Worm (Caenorhabditis elegans) whole organism, mixed stage, embryonic: ENCODE data around the gene Y50D4C.6.

Experiments
- M03D4.4 ChIP-seq: sonication (generic microtip); optimal IDR thresholded peaks from 2 replicates; lab custom pipeline; 2017; ENCODE audit warnings: mild to moderate bottlenecking, missing genetic modification characterization, missing compliant biosample characterization
- bed-3 ChIP-seq: fragments of 200-800 bp; sonication (Bioruptor generic); optimal IDR thresholded peaks from 3 replicates; lab custom pipeline; 2018; ENCODE audit warnings: mild to moderate bottlenecking, missing genetic modification characterization, moderate library complexity, missing compliant biosample characterization
- blmp-1 ChIP-seq: fragments of 150-350 bp; optimal IDR thresholded peaks from 2 replicates; lab custom pipeline; 2014; ENCODE audit warnings: missing biosample characterization, missing genetic modification characterization
- ceh-39 ChIP-seq: fragments of 150-350 bp; optimal IDR thresholded peaks from 2 replicates; lab custom pipeline; 2014; ENCODE audit warnings: missing biosample characterization, missing genetic modification characterization
- ceh-43 ChIP-seq: fragments of 200-800 bp; sonication (Bioruptor generic); optimal IDR thresholded peaks from 2 replicates; lab custom pipeline; 2018; ENCODE audit warnings: mild to moderate bottlenecking, missing genetic modification characterization, moderate library complexity, missing compliant biosample characterization
- ces-1 ChIP-seq: fragments of 150-350 bp; optimal IDR thresholded peaks from 2 replicates; lab custom pipeline; 2014; ENCODE audit warnings: missing biosample characterization, missing genetic modification reagents, missing genetic modification characterization
- elt-3 ChIP-seq: fragments of 150-350 bp; optimal IDR thresholded peaks from 2 replicates; lab custom pipeline; 2014; ENCODE audit warnings: missing biosample characterization, missing genetic modification characterization
- flh-1 ChIP-seq: fragments of 200-800 bp; sonication (Bioruptor generic); optimal IDR thresholded peaks from 2 replicates; lab custom pipeline; 2018; ENCODE audit warnings: mild to moderate bottlenecking, missing genetic modification characterization, moderate library complexity, missing compliant biosample characterization
- lsy-2 ChIP-seq: fragments of 150-350 bp; optimal IDR thresholded peaks from 2 replicates; lab custom pipeline; 2014; ENCODE audit warnings: missing biosample characterization, missing genetic modification characterization
- mab-5 ChIP-seq: fragments of 150-350 bp; optimal IDR thresholded peaks from 2 replicates; lab custom pipeline; 2014; ENCODE audit warnings: missing biosample characterization, missing genetic modification characterization
- nhr-237 ChIP-seq: fragments of 150-350 bp; optimal IDR thresholded peaks from 2 replicates; lab custom pipeline; 2014; ENCODE audit warnings: missing biosample characterization, missing genetic modification characterization
- sem-2 ChIP-seq: fragments of 200-800 bp; sonication (Bioruptor generic); optimal IDR thresholded peaks from 2 replicates; lab custom pipeline; 2018; ENCODE audit warnings: mild to moderate bottlenecking, missing genetic modification characterization, missing compliant biosample characterization
- unc-39 ChIP-seq: fragments of 150-350 bp; optimal IDR thresholded peaks from 2 replicates; lab custom pipeline; 2014; ENCODE audit warnings: missing biosample characterization, missing genetic modification characterization

DNA sequence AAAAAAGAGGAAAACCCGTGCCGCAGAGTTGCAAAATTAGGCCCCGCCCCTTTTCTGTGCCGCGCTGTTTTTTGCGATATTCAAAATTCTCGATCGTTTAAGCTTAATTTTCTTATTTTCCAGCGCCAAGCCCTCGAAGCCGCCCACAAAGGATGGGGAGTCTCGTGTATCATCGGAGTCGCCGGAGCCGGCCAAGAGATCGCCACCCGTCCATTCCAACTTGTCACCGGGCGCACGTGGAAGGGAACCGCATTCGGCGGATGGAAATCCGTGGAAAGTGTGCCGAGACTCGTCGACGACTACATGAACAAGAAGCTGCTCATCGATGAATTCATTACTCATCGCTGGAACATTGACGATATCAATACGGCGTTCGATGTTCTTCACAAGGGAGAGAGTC, 33.9 kb downstream of the Y50D4C.6 start:
- TF ChIP-seq M03D4.4 (no peak), ces-1 (GFP tag; lab: Kevin White, UChicago) (no peak), flh-1 (GFP tag; lab: Kevin White, UChicago) (no peak), blmp-1 (tag; lab: Kevin White, UChicago) (no peak), sem-2 (GFP tag; lab: Kevin White, UChicago) (no peak), ceh-43 (GFP tag; lab: Kevin White, UChicago) (no peak), nhr-237 (tag; lab: Kevin White, UChicago) (no peak), ceh-39 (no peak), elt-3 (tag; lab: Kevin White, UChicago) (no peak), bed-3 (GFP tag; lab: Kevin White, UChicago) (no peak), mab-5 (tag; lab: Kevin White, UChicago) (no peak), lsy-2 (tag; lab: Kevin White, UChicago) (no peak), unc-39 (tag; lab: Kevin White, UChicago) (no peak)
